Worm (Caenorhabditis elegans): ENCODE data around the gene ubc-7.

The ubc-7 gene

DNA sequence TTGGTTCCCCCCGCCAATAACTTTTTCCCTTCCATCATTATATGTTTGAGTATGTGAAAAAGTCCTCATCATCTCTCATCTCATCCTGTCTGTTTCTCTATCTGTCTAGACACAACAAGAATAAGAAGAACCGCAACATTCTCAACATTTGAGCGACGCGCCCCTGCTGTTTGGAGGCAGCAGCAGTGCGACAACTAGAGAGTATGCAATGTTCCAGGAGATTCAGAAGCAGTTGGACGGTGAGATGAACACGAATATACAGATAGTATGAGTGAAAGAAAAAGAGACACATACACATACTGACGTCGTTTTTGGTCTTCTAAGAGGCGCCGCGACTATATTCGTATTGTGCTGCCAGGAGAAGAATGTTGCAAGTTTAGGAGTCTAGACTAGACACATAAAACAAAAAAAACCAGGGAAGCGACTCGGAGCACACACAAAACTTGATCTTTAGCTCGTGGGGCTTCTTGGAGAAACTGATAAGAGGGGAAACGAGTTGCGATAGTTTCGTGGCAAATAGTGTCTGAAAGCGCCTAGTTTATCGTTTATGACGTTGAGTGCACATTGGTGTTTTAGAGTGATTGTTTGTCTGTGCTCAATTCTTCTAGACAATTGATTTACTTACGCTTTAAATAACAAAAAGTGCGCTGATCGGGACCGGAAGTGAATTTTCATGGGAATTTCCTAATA lies 34.7 kb upstream of the ubc-7 start (continued):
- peak; percentile 13 for TF ChIP-seq sem-4 (tag; optimal IDR thresholded peaks at IDR 0.05)
- TF ChIP-seq peb-1 (tag; optimal IDR thresholded peaks at IDR 0.05): no peak
- TF ChIP-seq gmeb-1 (tag; optimal IDR thresholded peaks at IDR 0.05): no peak
- peak; percentile 5 for TF ChIP-seq nhr-25 (tag; optimal IDR thresholded peaks at IDR 0.05)
- no peak for TF ChIP-seq lin-39 (tag; optimal IDR thresholded peaks at IDR 0.05)
- TF ChIP-seq elt-1 (tag; optimal IDR thresholded peaks at IDR 0.05): no peak
- peak; percentile 74 for TF ChIP-seq nhr-129 (tag; optimal IDR thresholded peaks at IDR 0.05)
- no peak for TF ChIP-seq lin-11 (tag; optimal IDR thresholded peaks at IDR 0.05)
- no peak for TF ChIP-seq mab-5 (tag; optimal IDR thresholded peaks at IDR 0.05)
- TF ChIP-seq egl-27 (tag; optimal IDR thresholded peaks at IDR 0.05): no peak
- TF ChIP-seq zag-1 (tag; optimal IDR thresholded peaks at IDR 0.05): no peak
- TF ChIP-seq ztf-1 (GFP tag; conservative IDR thresholded peaks at IDR 0.05): no peak
- TF ChIP-seq unc-39 (tag; optimal IDR thresholded peaks at IDR 0.05): no peak
- peak; percentile 19 for TF ChIP-seq nhr-6 (tag; optimal IDR thresholded peaks at IDR 0.05)
- peak; percentile 47 for TF ChIP-seq ztf-4 (tag; optimal IDR thresholded peaks at IDR 0.05)

DNA sequence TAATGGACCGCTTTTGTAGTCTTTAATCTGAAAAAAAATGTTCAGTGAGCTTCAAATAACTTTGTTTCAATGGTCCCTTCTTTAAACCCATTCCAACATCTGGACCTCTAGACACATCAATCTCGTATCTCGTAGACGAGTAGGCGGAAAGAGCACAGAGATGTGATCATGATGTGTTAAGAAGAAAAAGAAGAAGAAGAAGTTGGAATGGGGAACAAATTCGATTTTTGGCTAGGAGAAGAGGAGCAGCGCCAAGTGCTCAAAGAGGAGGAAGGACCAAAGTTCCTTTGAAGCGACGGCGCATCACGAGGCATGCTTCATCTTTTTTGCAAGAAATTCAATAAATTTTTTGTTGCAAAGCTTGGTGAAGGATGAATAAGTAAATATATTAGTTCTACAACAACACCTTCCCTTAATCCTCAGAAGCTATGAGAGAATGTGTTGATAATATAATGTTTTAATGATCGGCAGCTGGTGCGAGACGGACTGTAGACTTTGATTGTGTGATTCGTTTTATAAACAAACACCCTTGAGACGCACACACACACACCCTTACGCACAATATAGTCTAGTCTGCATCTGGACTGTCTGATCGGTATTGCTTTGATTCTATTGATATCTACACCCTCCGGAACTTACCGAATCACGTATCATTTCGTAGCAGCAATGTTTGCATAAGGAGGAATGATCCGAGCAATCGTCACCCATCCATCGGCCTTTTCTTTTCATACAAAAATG lies 33.7 kb upstream of the ubc-7 start:
- TF ChIP-seq nhr-23 (tag; optimal IDR thresholded peaks at IDR 0.05) (no peak), F13H6.1 (tag; optimal IDR thresholded peaks at IDR 0.05) (peak; percentile 55), mab-5 (tag; optimal IDR thresholded peaks at IDR 0.05) (no peak), unc-55 (GFP tag; optimal IDR thresholded peaks at IDR 0.05) (no peak), nhr-77 (tag; optimal IDR thresholded peaks at IDR 0.05) (no peak), nhr-237 (tag; optimal IDR thresholded peaks at IDR 0.05) (no peak), lsy-2 (tag; optimal IDR thresholded peaks at IDR 0.05) (peak in 1 of 2 experiments; percentile 40), egl-27 (tag; optimal IDR thresholded peaks at IDR 0.05) (peak; percentile 1), sma-3 (GFP tag; optimal IDR thresholded peaks at IDR 0.05) (no peak), zag-1 (tag; optimal IDR thresholded peaks at IDR 0.05) (peak; percentile 26), nhr-129 (tag; optimal IDR thresholded peaks at IDR 0.05) (no peak), C34F6.9 (tag; optimal IDR thresholded peaks at IDR 0.05) (peak; percentile 4), lin-39 (tag; optimal IDR thresholded peaks at IDR 0.05) (no peak), sma-9 (GFP tag; optimal IDR thresholded peaks at IDR 0.05) (peak; percentile 80), sma-9 (tag; optimal IDR thresholded peaks at IDR 0.05) (no peak), sem-4 (tag; optimal IDR thresholded peaks at IDR 0.05) (peak; percentile 71)

ce11 chrIII:9663943-9664342 lies 33.0 kb upstream of the ubc-7 start:
- no peak for TF ChIP-seq ztf-11 (tag; optimal IDR thresholded peaks at IDR 0.05)
- no peak for TF ChIP-seq nhr-11 (tag; optimal IDR thresholded peaks at IDR 0.05)
- no peak for TF ChIP-seq skn-1 (tag; optimal IDR thresholded peaks at IDR 0.05)
- no peak for TF ChIP-seq nhr-10 (tag; optimal IDR thresholded peaks at IDR 0.05)
- no peak for TF ChIP-seq unc-39 (tag; optimal IDR thresholded peaks at IDR 0.05)
- no peak for TF ChIP-seq mab-5 (tag; optimal IDR thresholded peaks at IDR 0.05)
- TF ChIP-seq snpc-4 (tag; optimal IDR thresholded peaks at IDR 0.05): no peak
- TF ChIP-seq peb-1 (tag; optimal IDR thresholded peaks at IDR 0.05): no peak
- no peak for TF ChIP-seq lin-11 (tag; optimal IDR thresholded peaks at IDR 0.05)
- no peak for TF ChIP-seq nhr-25 (tag; optimal IDR thresholded peaks at IDR 0.05)
- no peak for TF ChIP-seq lin-39 (tag; optimal IDR thresholded peaks at IDR 0.05)
- TF ChIP-seq fos-1 (tag; optimal IDR thresholded peaks at IDR 0.05): no peak

- TF ChIP-seq C34F6.9 (tag; optimal IDR thresholded peaks at IDR 0.05) (peak; percentile 32), nhr-23 (tag; optimal IDR thresholded peaks at IDR 0.05) (no peak), ztf-4 (tag; optimal IDR thresholded peaks at IDR 0.05) (no peak), egl-27 (tag; optimal IDR thresholded peaks at IDR 0.05) (no peak), lsy-2 (tag; optimal IDR thresholded peaks at IDR 0.05) (peak in 1 of 2 experiments; percentile 47), aly-2 (tag; optimal IDR thresholded peaks at IDR 0.05) (no peak), sem-4 (tag; optimal IDR thresholded peaks at IDR 0.05) (peak; percentile 21), dmd-4 (tag; optimal IDR thresholded peaks at IDR 0.05) (no peak), sma-9 (GFP tag; optimal IDR thresholded peaks at IDR 0.05) (peak; percentile 65), sma-9 (tag; optimal IDR thresholded peaks at IDR 0.05) (no peak), mab-5 (tag; optimal IDR thresholded peaks at IDR 0.05) (peak; percentile 10), fos-1 (tag; optimal IDR thresholded peaks at IDR 0.05) (no peak), nhr-12 (tag; optimal IDR thresholded peaks at IDR 0.05) (no peak), F13H6.1 (tag; optimal IDR thresholded peaks at IDR 0.05) (peak; percentile 74), nhr-129 (tag; optimal IDR thresholded peaks at IDR 0.05) (peak; percentile 35)
Observed at ce11 chrIII:9662266-9662959, 31.4 kb upstream of the ubc-7 start.

Data from whole organism, L2 larva.